Worm (Caenorhabditis elegans) whole organism, L4/young adult: Measurements from ENCODE around the gene chd-3.

Source experiments
- dao-5 ChIP-seq: sonication (generic microtip); optimal IDR thresholded peaks from 2 replicates; lab custom pipeline; 2016; ENCODE audit warnings: missing genotype, missing genetic modification characterization, moderate library complexity, missing compliant biosample characterization
- him-1 ChIP-seq: sonication (generic microtip); optimal IDR thresholded peaks from 2 replicates; lab custom pipeline; 2016; ENCODE audit warnings: missing genotype, missing genetic modification reagents, missing genetic modification characterization, missing compliant biosample characterization

ce11 chrX:12863262-12863661 is 10.9 kb upstream of the chd-3 start:
- no peak for TF ChIP-seq dao-5
- no peak for TF ChIP-seq him-1 (tag; lab: Kevin White, UChicago)
